Fruit fly (Drosophila melanogaster) whole organism, pupa: ENCODE measurements around the gene Myo81F.

Experiments used
- CG10348 ChIP-seq: fragments of 200-800 bp; sonication (Bioruptor generic); IDR thresholded peaks from 2 replicates; pipeline ENCODE4 v1.3.6; 2022; ENCODE audit warnings: missing biosample characterization, missing genetic modification characterization
- CG12605 ChIP-seq: fragments of 200-800 bp; sonication (Bioruptor generic); IDR thresholded peaks from 2 replicates; pipeline ENCODE4 v1.3.6; 2022; ENCODE audit warnings: missing biosample characterization, missing genetic modification characterization
- CG13204 ChIP-seq: fragments of 200-800 bp; sonication (Bioruptor generic); optimal IDR thresholded peaks from 2 replicates; lab custom pipeline; 2018; ENCODE audit warnings: missing biosample characterization, mild to moderate bottlenecking, missing genetic modification characterization, moderate library complexity
- CG14655 ChIP-seq: fragments of 200-800 bp; sonication (Bioruptor generic); optimal IDR thresholded peaks from 3 replicates; lab custom pipeline; 2017; ENCODE audit warnings: mild to moderate bottlenecking, missing biosample characterization, missing genetic modification reagents, missing genetic modification characterization
- CG15710 ChIP-seq: fragments of 200-800 bp; sonication (Bioruptor generic); optimal IDR thresholded peaks from 2 replicates; lab custom pipeline; 2018; ENCODE audit warnings: missing biosample characterization, mild to moderate bottlenecking, missing genetic modification characterization, moderate library complexity
- CG17806 ChIP-seq: fragments of 200-800 bp; sonication (Bioruptor generic); optimal IDR thresholded peaks from 2 replicates; lab custom pipeline; 2018; ENCODE audit warnings: missing biosample characterization, mild to moderate bottlenecking, missing genetic modification characterization, moderate library complexity
- CG32121 ChIP-seq: fragments of 200-800 bp; sonication (Bioruptor generic); IDR thresholded peaks from 2 replicates; pipeline ENCODE4 v1.3.6; 2022; ENCODE audit warnings: missing biosample characterization, missing genetic modification characterization
- CG34367 ChIP-seq: fragments of 200-800 bp; sonication (Bioruptor generic); optimal IDR thresholded peaks from 2 replicates; lab custom pipeline; 2018; ENCODE audit warnings: missing biosample characterization, mild to moderate bottlenecking, missing genetic modification characterization
- CG4496 ChIP-seq: fragments of 200-800 bp; sonication (Bioruptor generic); IDR thresholded peaks from 3 replicates; pipeline ENCODE4 v1.3.6; 2022; ENCODE audit warnings: missing biosample characterization, missing genetic modification characterization
- CG8159 ChIP-seq: fragments of 200-800 bp; sonication (Bioruptor generic); optimal IDR thresholded peaks from 3 replicates; lab custom pipeline; 2018; ENCODE audit warnings: missing biosample characterization, mild to moderate bottlenecking, missing genetic modification characterization, moderate library complexity
- CG8301 ChIP-seq: fragments of 200-800 bp; sonication (Bioruptor generic); optimal IDR thresholded peaks from 2 replicates; lab custom pipeline; 2018; ENCODE audit warnings: missing biosample characterization, mild to moderate bottlenecking, missing genetic modification characterization
- CG9948 ChIP-seq: fragments of 200-800 bp; sonication (Bioruptor generic); optimal IDR thresholded peaks from 2 replicates; lab custom pipeline; 2018; ENCODE audit warnings: missing biosample characterization, mild to moderate bottlenecking, missing genetic modification characterization, moderate library complexity
- D1 ChIP-seq: fragments of 200-800 bp; sonication (Bioruptor generic); optimal IDR thresholded peaks from 2 replicates; lab custom pipeline; 2018; ENCODE audit warnings: missing biosample characterization, mild to moderate bottlenecking, missing genetic modification characterization, moderate library complexity
- EcR ChIP-seq: fragments of 200-800 bp; sonication (Bioruptor generic); optimal IDR thresholded peaks from 3 replicates; lab custom pipeline; 2019; ENCODE audit warnings: missing biosample characterization, missing genetic modification characterization, mild to moderate bottlenecking, moderate library complexity, missing genetic modification reagents
- Ets98B ChIP-seq: fragments of 200-800 bp; sonication (Bioruptor generic); IDR thresholded peaks from 2 replicates; pipeline ENCODE4 v1.3.6; 2022; ENCODE audit warnings: missing biosample characterization, missing genetic modification characterization
- Pif1A ChIP-seq: fragments of 200-800 bp; sonication (Bioruptor generic); optimal IDR thresholded peaks from 3 replicates; lab custom pipeline; 2016; ENCODE audit warnings: missing biosample characterization, missing genetic modification characterization
- Pif1B ChIP-seq: fragments of 200-800 bp; sonication (Bioruptor generic); optimal IDR thresholded peaks from 3 replicates; lab custom pipeline; 2016; ENCODE audit warnings: missing biosample characterization, missing genetic modification characterization
- Snoo ChIP-seq: fragments of 200-800 bp; sonication (Bioruptor generic); optimal IDR thresholded peaks from 3 replicates; lab custom pipeline; 2017; ENCODE audit warnings: missing biosample characterization, mild to moderate bottlenecking, missing genetic modification characterization, inconsistent platforms
- fd96Ca ChIP-seq: fragments of 200-800 bp; sonication (Bioruptor generic); IDR thresholded peaks from 3 replicates; pipeline ENCODE4 v1.3.6; 2022; ENCODE audit warnings: missing biosample characterization, missing genetic modification characterization
- gl ChIP-seq: fragments of 200-800 bp; sonication (Bioruptor generic); optimal IDR thresholded peaks from 2 replicates; lab custom pipeline; 2018; ENCODE audit warnings: missing biosample characterization, mild to moderate bottlenecking, missing genetic modification characterization
- rn ChIP-seq: fragments of 200-800 bp; sonication (Bioruptor generic); IDR thresholded peaks from 2 replicates; pipeline ENCODE4 v1.3.6; 2022; ENCODE audit warnings: missing biosample characterization, missing genetic modification characterization

Gene Myo81F

DNA sequence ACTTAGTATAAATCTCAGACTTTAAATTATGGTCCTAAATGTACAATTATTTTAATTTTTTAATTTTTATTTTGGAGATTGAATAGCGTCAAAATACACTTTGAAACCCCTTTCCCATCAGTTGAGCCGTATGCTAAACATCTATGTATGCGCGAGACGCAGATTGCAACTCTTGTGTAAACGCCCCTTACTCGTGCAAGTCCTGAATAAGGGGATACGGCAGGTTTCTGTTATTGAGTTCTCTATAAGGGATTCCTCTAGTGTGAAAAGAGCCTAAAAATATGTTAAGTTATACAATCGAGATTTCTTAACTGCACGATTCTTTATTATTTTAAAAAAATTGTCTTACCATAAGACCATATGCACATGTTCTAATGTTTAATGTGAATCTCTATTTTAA, at the start of gene Myo81F:
Myo81F (plus strand) TSS at position 378 of the 400 bp plus-strand sequence.
- TF ChIP-seq CG12605 (GFP tag; lab: Robert Waterston, UW) (no peak), CG17806 (tag; lab: Kevin White, UChicago) (no peak), fd96Ca (GFP tag; lab: Robert Waterston, UW) (no peak), CG32121 (GFP tag; lab: Robert Waterston, UW) (no peak), Snoo (tag; lab: Kevin White, UChicago) (no peak), D1 (no peak)
- TF ChIP-seq, all 21 proteins: peak for 0

DNA sequence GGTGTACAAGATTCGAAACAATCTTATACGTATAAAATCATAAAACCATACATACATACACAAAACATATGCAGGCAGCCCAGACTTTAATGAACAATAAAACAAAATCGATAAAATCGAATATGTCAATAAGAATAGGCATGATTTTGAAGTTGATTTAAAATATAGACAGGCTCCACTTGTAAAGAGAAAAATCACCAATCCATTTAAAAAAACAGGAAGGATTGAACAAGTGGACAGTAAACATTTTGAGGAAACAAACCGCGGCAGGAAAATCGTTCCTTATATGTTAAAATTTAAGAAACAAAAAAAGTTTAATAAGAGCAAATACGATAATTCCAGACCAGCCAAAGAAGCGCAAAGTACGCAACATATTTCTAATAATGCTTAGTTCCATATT, 645.7 kb downstream of the Myo81F start:
- TF ChIP-seq CG14655 (GFP tag; lab: Kevin White, UChicago) (no peak), CG32121 (GFP tag; lab: Robert Waterston, UW) (no peak), CG10348 (no peak), CG17806 (tag; lab: Kevin White, UChicago) (no peak)
- TF ChIP-seq, all 21 proteins: peak for 0

DNA sequence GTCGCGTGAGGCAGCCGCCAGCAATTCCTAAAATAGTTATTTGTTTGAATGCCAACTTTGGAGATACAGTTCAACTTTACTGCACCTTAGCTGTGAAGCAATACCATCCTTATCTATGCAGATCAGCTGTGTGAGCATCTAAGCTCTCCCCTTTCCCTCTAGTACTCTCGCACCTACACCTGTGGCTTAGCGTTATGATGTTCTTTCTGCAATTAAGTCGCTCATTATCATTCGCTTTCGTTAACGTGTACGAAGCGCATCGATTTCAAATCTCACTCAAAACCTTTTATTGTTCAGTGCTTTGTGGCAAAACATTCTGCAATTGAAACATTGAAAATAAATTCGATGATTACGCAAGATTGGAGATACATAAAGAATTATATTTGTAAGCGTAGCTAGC, 888.7 kb downstream of the Myo81F start:
- TF ChIP-seq CG10348 (no peak), CG15710 (tag; lab: Kevin White, UChicago) (no peak), fd96Ca (GFP tag; lab: Robert Waterston, UW) (no peak), Snoo (tag; lab: Kevin White, UChicago) (no peak), Pif1A (GFP tag; lab: Kevin White, UChicago) (no peak), CG14655 (GFP tag; lab: Kevin White, UChicago) (no peak), EcR (no peak), CG32121 (GFP tag; lab: Robert Waterston, UW) (no peak), Pif1B (GFP tag; lab: Kevin White, UChicago) (no peak), CG34367 (tag; lab: Kevin White, UChicago) (no peak), rn (no peak), CG8301 (no peak), CG17806 (tag; lab: Kevin White, UChicago) (no peak), CG13204 (GFP tag; lab: Kevin White, UChicago) (no peak)

DNA sequence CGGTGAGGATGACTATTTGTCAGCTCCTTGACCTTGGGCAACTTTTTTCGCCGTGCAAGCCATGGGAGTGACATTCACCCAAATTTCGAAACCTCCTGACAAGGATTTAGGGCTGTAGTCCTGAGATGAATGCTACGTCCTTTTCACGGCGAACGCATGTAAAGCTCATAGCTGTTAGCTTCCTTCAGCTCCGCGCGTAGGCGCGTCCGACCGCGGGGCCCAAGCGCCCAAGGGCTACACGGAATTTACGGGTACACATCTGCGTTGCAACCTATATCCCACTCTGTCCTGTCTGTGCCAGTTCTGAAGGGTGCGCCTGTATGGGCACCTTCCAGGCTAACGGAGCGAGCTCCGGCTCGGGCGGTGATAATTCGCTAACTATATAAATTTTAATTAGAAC, 1300.1 kb downstream of the Myo81F start:
- TF ChIP-seq Ets98B (GFP tag; lab: Robert Waterston, UW), result no peak
- TF ChIP-seq Pif1B (GFP tag; lab: Kevin White, UChicago), result no peak
- TF ChIP-seq CG12605 (GFP tag; lab: Robert Waterston, UW), result no peak

DNA sequence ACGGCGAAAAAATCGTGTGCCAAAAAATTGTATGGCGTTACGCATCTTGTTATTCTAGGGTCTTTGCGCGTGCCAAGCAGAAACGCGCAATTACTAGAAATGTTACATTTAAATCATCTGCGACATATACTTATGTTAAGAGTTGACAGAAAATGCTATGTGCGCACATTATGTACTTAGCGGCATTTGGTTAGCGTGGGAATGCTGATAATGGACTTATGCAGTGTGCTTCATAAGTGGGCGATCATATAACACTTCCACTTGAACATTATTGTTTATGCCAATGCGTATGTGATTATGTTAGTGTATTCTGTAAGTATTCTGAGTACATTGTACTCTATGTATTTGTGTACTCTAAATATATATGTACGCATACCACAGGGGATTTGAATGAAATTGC, 1544.1 kb downstream of the Myo81F start:
- TF ChIP-seq CG34367 (tag; lab: Kevin White, UChicago) (no peak), CG15710 (tag; lab: Kevin White, UChicago) (no peak), Pif1A (GFP tag; lab: Kevin White, UChicago) (no peak), CG14655 (GFP tag; lab: Kevin White, UChicago) (no peak), CG4496 (GFP tag; lab: Robert Waterston, UW) (no peak), CG8301 (no peak), CG17806 (tag; lab: Kevin White, UChicago) (no peak), CG8159 (no peak), Snoo (tag; lab: Kevin White, UChicago) (no peak), CG9948 (tag; lab: Kevin White, UChicago) (no peak), CG32121 (GFP tag; lab: Robert Waterston, UW) (no peak), fd96Ca (GFP tag; lab: Robert Waterston, UW) (no peak), EcR (no peak), gl (tag; lab: Kevin White, UChicago) (no peak), rn (no peak), CG13204 (GFP tag; lab: Kevin White, UChicago) (no peak), D1 (no peak)
- TF ChIP-seq, all 21 proteins: peak for 0

DNA sequence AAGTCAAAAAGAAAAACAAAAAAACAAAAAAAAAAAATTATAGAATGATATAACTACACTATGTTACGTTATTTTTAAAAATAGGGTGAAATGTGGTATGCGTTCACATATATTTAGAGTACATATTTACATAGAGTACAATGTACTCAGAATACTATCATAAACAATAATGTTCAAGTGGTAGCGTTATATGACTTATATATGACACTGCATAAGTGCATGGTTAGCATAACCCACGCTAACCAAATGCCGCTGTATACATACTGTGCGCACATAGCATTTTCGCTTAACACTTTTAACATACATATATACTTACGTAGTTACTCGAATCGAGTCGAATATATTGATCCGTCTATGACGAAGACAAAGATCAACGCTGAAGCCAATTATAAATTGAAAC, 1602.9 kb downstream of the Myo81F start:
- TF ChIP-seq CG14655 (GFP tag; lab: Kevin White, UChicago) (no peak), gl (tag; lab: Kevin White, UChicago) (no peak), EcR (no peak), CG4496 (GFP tag; lab: Robert Waterston, UW) (no peak), CG8159 (no peak), CG32121 (GFP tag; lab: Robert Waterston, UW) (no peak)
- TF ChIP-seq, all 21 proteins: peak for 0

DNA sequence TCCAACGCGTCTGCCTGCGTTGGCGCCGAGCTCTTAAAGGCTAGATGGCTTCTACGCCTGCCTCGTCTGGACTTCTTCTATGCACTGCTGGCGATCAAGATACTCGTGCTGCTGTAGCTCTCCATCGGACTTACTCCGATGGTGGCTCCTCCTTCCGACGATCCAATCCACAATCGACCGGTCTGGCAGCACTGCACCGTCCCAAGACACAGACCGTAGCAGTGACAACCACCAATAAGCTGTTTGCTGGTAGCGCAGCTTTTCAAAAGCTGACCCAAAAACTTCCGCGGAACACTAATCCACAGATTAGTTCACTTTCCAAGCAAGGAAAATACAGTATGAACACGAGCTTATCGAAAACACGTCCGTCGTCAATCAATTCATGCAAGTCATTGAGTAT, 1844.9 kb downstream of the Myo81F start:
- no peak for TF ChIP-seq CG15710 (tag; lab: Kevin White, UChicago)
- TF ChIP-seq CG8159, result no peak
- TF ChIP-seq Snoo (tag; lab: Kevin White, UChicago), result no peak
- no peak for TF ChIP-seq gl (tag; lab: Kevin White, UChicago)
